Worm (Caenorhabditis elegans): ENCODE results near the gene ins-8.

ins-8 gene

DNA sequence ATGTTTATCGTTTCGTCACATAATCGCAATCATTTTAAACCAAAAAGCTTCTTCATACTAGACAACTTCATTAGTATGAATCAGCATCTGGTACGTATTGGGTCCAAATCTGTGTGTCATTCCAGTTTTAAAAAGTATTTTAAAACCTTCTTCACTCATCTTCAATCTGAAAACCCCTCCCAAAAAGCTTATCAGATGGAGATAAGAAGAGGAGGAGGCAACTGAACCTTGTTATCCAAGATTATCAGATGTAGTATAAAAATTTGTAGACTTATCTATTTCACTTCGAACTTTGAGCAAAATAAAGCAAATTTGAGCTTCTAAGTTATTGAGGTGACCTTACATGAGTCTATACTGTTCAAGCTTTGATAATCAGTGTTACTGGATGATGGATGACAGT is 29.1 kb upstream of the ins-8 start, which contains the start of gene nhr-38:
Gene nhr-38 (plus strand): TSS at position 301 of the 400 bp plus-strand sequence.
- TF ChIP-seq ama-1 (optimal IDR thresholded peaks at IDR 0.05) (no peak), unc-62 (GFP tag; optimal IDR thresholded peaks at IDR 0.05 in 1 of 2) (peak in 1 of 2 experiments; percentile 41), unc-62 (tag; optimal IDR thresholded peaks at IDR 0.05) (no peak)

ce11 chrIV:9709205-9709604 is 28.5 kb upstream of the ins-8 start, which contains the start of gene ant-1.3:
Gene ant-1.3, minus strand, starts transcription at chrIV:9709305.
- no peak for TF ChIP-seq daf-12 (tag; optimal IDR thresholded peaks at IDR 0.05)
- no peak for TF ChIP-seq F44E2.7 (GFP tag; IDR thresholded peaks at IDR 0.05)
- TF ChIP-seq tra-1 (GFP tag; IDR thresholded peaks at IDR 0.05): no peak
- TF ChIP-seq rbr-2 (tag; optimal IDR thresholded peaks at IDR 0.05): no peak
- TF ChIP-seq unc-62 (GFP tag; optimal IDR thresholded peaks at IDR 0.05 in 1 of 2): no peak
- TF ChIP-seq unc-62 (tag; optimal IDR thresholded peaks at IDR 0.05): no peak
- TF ChIP-seq ceh-82 (tag; optimal IDR thresholded peaks at IDR 0.05): no peak
- TF ChIP-seq nhr-48 (tag; optimal IDR thresholded peaks at IDR 0.05): no peak
- TF ChIP-seq skn-1 (tag; optimal IDR thresholded peaks at IDR 0.05): no peak
- no peak for TF ChIP-seq lsy-2 (tag; optimal IDR thresholded peaks at IDR 0.05)
- TF ChIP-seq attf-4 (tag; optimal IDR thresholded peaks at IDR 0.05): no peak

ce11 chrIV:9706704-9707197 is 26.0 kb upstream of the ins-8 start, which contains the start of the genes dcaf-1 and dph-3:
Gene dcaf-1, minus strand, starts transcription at chrIV:9706723.
Gene dph-3, plus strand, starts transcription at chrIV:9707147.
- TF ChIP-seq lin-38 (GFP tag; IDR thresholded peaks at IDR 0.05): peak; percentile 23; the same call in 1 of the 2 replicates
- TF ChIP-seq snpc-4 (tag; optimal IDR thresholded peaks at IDR 0.05): no peak
- peak; percentile 80 to 98 for TF ChIP-seq lsy-2 (tag; optimal IDR thresholded peaks at IDR 0.05)
- no peak for TF ChIP-seq daf-12 (tag; optimal IDR thresholded peaks at IDR 0.05)
- no peak for TF ChIP-seq lir-3 (tag; optimal IDR thresholded peaks at IDR 0.05)
- no peak for TF ChIP-seq ztf-7 (tag; optimal IDR thresholded peaks at IDR 0.05)
- peak; percentile 82 for TF ChIP-seq hlh-30 (tag; optimal IDR thresholded peaks at IDR 0.05; ENCODE audit: insufficient read depth)
- TF ChIP-seq nhr-28 (tag; optimal IDR thresholded peaks at IDR 0.05): peak; percentile 1
- peak; percentile 35 for TF ChIP-seq dpl-1 (GFP tag; optimal IDR thresholded peaks at IDR 0.05)

DNA sequence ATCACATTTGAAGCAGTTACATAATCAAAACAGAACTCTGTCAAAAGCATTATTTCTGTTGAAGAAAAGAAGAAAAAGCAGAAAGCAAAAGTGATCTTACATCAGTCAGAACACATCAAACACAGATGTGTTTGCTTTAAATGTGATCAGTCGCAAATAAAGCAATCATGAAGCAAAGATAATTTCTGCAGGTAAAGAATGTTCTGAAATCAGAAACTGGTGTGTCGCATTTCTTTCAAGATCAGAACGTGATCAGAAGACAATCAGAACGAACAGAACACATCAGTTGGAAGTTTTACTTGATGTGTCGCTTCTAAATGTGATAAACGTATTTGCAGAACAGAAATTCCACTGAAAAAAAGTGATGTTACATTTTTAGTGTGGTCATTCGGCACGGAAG is 18.3 kb upstream of the ins-8 start:
- TF ChIP-seq T20F7.1 (GFP tag; optimal IDR thresholded peaks at IDR 0.05) (no peak), ceh-44 (GFP tag; IDR thresholded peaks at IDR 0.05) (no peak), nhr-41 (GFP tag; IDR thresholded peaks at IDR 0.05) (no peak), dmd-6 (GFP tag; IDR thresholded peaks at IDR 0.05) (peak; percentile 73), nhr-28 (tag; optimal IDR thresholded peaks at IDR 0.05) (peak; percentile 28), aha-1 (tag) (no peak), snpc-4 (tag; optimal IDR thresholded peaks at IDR 0.05) (no peak), F44E2.7 (GFP tag; IDR thresholded peaks at IDR 0.05) (no peak)

- TF ChIP-seq dpl-1 (GFP tag; optimal IDR thresholded peaks at IDR 0.05) (no peak), unc-62 (GFP tag; optimal IDR thresholded peaks at IDR 0.05 in 1 of 2) (peak in 1 of 2 experiments; percentile 91), unc-62 (tag; optimal IDR thresholded peaks at IDR 0.05) (no peak), zfp-3 (GFP tag; conservative IDR thresholded peaks at IDR 0.05) (no peak)
Measured at ce11 chrIV:9697869-9698268, 17.1 kb upstream of the ins-8 start.

- TF ChIP-seq lin-15B (tag; optimal IDR thresholded peaks at IDR 0.05) (no peak), nhr-11 (tag; optimal IDR thresholded peaks at IDR 0.05) (no peak), unc-62 (GFP tag; optimal IDR thresholded peaks at IDR 0.05 in 1 of 2) (peak in 1 of 2 experiments; percentile 99), unc-62 (tag; optimal IDR thresholded peaks at IDR 0.05) (no peak), F37D6.2 (tag; optimal IDR thresholded peaks at IDR 0.05) (no peak), mes-2 (tag; optimal IDR thresholded peaks at IDR 0.05; ENCODE audit: poor library complexity, severe bottlenecking) (no peak), dpl-1 (GFP tag; optimal IDR thresholded peaks at IDR 0.05) (no peak), snpc-4 (tag; optimal IDR thresholded peaks at IDR 0.05) (no peak), nhr-6 (tag; optimal IDR thresholded peaks at IDR 0.05) (no peak), aha-1 (tag) (peak; percentile 1), F49E8.2 (tag; optimal IDR thresholded peaks at IDR 0.05; ENCODE audit: borderline replicate concordance) (no peak), lin-39 (tag; optimal IDR thresholded peaks at IDR 0.05) (no peak)
Measured at ce11 chrIV:9696513-9696912, 15.8 kb upstream of the ins-8 start.
